Worm (Caenorhabditis elegans) whole organism, mixed stage, embryonic: ENCODE data around the gene hint-3.

ENCODE experiments used
- ceh-39 ChIP-seq: fragments of 150-350 bp; optimal IDR thresholded peaks from 2 replicates; lab custom pipeline; 2014; ENCODE audit warnings: missing biosample characterization, missing genetic modification characterization
- ceh-83 ChIP-seq: fragments of 200-800 bp; sonication (Bioruptor generic); optimal IDR thresholded peaks from 2 replicates; lab custom pipeline; 2018; ENCODE audit warnings: mild to moderate bottlenecking, missing genetic modification characterization, missing compliant biosample characterization
- elt-3 ChIP-seq: fragments of 150-350 bp; optimal IDR thresholded peaks from 2 replicates; lab custom pipeline; 2014; ENCODE audit warnings: missing biosample characterization, missing genetic modification characterization
- hlh-1 ChIP-seq: fragments of 150-350 bp; optimal IDR thresholded peaks from 2 replicates; lab custom pipeline; 2014; ENCODE audit warnings: missing biosample characterization, missing genetic modification reagents, missing genetic modification characterization
- lsy-2 ChIP-seq: fragments of 150-350 bp; optimal IDR thresholded peaks from 2 replicates; lab custom pipeline; 2014; ENCODE audit warnings: missing biosample characterization, missing genetic modification characterization
- mep-1 ChIP-seq: fragments of 150-350 bp; optimal IDR thresholded peaks from 2 replicates; lab custom pipeline; 2017; ENCODE audit warnings: missing biosample characterization, missing genetic modification reagents, missing genetic modification characterization, inconsistent platforms
- nhr-12 ChIP-seq: fragments of 150-350 bp; optimal IDR thresholded peaks from 2 replicates; lab custom pipeline; 2014; ENCODE audit warnings: missing biosample characterization, missing genetic modification characterization
- snpc-4 ChIP-seq: fragments of 150-350 bp; optimal IDR thresholded peaks from 2 replicates; lab custom pipeline; 2014; ENCODE audit warnings: missing biosample characterization, missing genetic modification characterization
- sptf-1 ChIP-seq: sonication (generic microtip); optimal IDR thresholded peaks from 2 replicates; lab custom pipeline; 2017; ENCODE audit warnings: mild to moderate bottlenecking, missing genetic modification characterization, moderate library complexity, missing compliant biosample characterization
- unc-39 ChIP-seq: fragments of 150-350 bp; optimal IDR thresholded peaks from 2 replicates; lab custom pipeline; 2014; ENCODE audit warnings: missing biosample characterization, missing genetic modification characterization

DNA sequence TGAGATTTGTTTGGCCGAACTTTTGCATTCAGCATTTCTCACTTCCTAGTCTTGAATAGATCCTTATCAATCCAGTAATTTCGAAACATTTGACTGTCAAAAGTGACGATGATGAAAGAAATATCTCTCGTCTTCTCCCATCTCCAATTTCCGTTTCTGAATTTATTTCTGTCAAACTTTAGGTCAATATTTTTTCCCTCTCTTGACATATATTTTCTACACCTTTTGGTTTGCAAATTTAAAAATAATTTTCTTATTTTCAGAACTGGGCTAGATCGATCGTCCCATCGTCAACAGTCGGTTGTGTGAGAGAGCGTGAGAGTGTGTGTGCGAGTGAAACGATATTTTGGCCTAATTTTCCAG lies 44.5 kb downstream of the hint-3 start, which contains the start of gene xpo-1:
- TF ChIP-seq nhr-12 (tag; lab: Kevin White, UChicago) (no peak), hlh-1 (tag; lab: Kevin White, UChicago) (no peak), mep-1 (tag; lab: Kevin White, UChicago) (no peak), ceh-83 (no peak), lsy-2 (tag; lab: Kevin White, UChicago) (no peak), sptf-1 (no peak), elt-3 (tag; lab: Kevin White, UChicago) (no peak), ceh-39 (tag; lab: Kevin White, UChicago) (no peak), snpc-4 (tag; lab: Kevin White, UChicago) (no peak), unc-39 (tag; lab: Kevin White, UChicago) (no peak)
